Fruit fly (Drosophila melanogaster) whole organism: ENCODE data around the gene TfIIB.

Experiments used
- CG8478 ChIP-seq: fragments of >200 bp; optimal IDR thresholded peaks from 2 replicates; lab custom pipeline; 2018; ENCODE audit warnings: inconsistent platforms
- usp ChIP-seq: fragments of >200 bp; optimal IDR thresholded peaks from 2 replicates; lab custom pipeline; 2017; ENCODE audit warnings: missing biosample characterization, missing genetic modification characterization, mixed read lengths

dm6 chr2L:10381890-10382450 lies 49.2 kb upstream of the TfIIB start, which contains the start of gene CG5096:
- TF ChIP-seq CG8478 (lab: Kevin White, UChicago) (no peak), usp (no peak)
